Fruit fly (Drosophila melanogaster): ENCODE data around the gene CG13059.

The CG13059 gene

DNA sequence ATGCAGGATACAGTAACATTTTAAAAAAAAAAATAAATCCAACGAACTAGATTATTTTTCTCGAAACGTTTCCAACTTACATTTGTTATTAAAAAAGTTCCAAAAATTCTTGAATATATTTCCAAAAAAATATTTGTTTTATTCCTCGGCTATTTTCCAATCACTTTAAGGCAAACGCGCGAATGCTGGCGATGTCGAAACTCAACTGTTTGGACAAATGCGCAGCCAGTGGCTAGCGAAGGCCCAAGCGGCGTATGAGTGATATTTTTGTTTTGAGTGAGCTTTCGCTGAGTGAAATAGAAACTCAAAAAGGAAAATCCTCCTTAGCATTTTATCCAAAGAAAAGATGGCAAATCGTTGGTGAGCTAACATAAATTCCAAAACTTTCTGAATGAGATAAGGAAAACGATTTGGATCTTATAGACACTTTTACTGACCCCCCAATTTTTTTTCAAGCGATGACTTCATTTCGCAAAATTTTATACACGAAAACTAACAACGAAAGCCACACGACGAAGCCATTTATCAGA is 35.8 kb downstream of the CG13059 start, which contains the start of gene ringer:
Gene ringer, minus strand, starts transcription at position 210 of the 530 bp plus-strand sequence.
- TF ChIP-seq CG5204 (GFP tag; optimal IDR thresholded peaks at IDR 0.05) = no peak
- TF ChIP-seq CG12768 (GFP tag; optimal IDR thresholded peaks at IDR 0.05) = no peak
- peak; percentile 43 for TF ChIP-seq CG33017 (tag; optimal IDR thresholded peaks at IDR 0.05)
- TF ChIP-seq Hr96 (GFP tag; optimal IDR thresholded peaks at IDR 0.05) = no peak
- no peak for TF ChIP-seq CG14711 (tag; optimal IDR thresholded peaks at IDR 0.05)
- TF ChIP-seq CG11617 (GFP tag; optimal IDR thresholded peaks at IDR 0.05) = no peak

DNA sequence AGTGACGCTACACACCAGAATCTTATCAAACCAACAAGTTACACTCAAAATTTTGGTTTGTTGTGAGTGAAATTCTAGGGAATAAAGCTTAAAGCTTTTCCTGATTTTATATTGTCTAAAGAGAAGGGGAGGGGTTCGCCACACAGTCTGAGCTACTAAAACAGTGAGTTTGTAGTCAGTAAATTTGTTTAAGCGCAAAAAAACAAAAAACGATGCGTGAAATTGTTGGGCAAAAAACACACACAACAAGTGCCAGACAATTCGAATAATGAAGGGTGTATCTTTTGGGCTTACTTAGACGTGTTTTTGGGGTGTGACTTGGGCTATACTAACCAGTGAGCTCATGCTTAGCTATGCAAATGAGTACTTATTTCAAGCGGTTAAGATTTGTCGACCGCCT is 36.3 kb downstream of the CG13059 start:
- TF ChIP-seq CG12768 (GFP tag; optimal IDR thresholded peaks at IDR 0.05) (peak; percentile 39), kay (GFP tag; ENCODE audit: borderline replicate concordance) (peak; percentile 92), CG7101 (tag; optimal IDR thresholded peaks at IDR 0.05) (no peak)

DNA sequence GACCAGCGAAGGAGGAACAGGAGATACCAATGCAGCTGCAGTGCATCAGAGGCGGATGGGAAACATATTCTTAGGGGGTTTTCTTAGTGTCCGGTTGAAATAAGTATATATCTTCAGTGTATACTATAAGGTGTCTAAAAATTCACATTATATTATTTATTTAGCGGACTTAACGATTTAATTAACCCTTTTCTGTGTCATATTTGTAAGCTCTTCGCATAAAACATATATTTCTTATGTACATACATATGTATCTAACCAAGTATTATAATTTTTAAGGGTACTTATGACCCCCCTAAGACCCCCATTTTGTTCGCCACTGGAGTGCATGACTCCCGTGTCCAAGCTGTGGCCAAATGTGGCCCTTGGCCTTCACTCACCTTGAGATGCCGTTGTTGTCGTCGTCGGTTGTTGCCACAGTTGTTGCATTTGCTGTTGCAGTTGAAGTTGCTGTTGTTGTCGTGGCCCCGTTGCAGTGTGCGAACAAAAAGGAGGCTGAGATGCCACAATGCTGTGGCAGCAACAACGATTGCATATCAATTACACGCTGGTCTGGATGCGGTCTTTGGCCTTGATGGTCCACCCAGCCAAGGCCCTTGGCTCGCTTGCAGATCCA is 37.8 kb downstream of the CG13059 start:
- TF ChIP-seq bab1 (GFP tag; optimal IDR thresholded peaks at IDR 0.05) (no peak), Clk (GFP tag; optimal IDR thresholded peaks at IDR 0.05) (no peak), ovo (GFP tag; optimal IDR thresholded peaks at IDR 0.05) (no peak), Hr96 (GFP tag; optimal IDR thresholded peaks at IDR 0.05) (no peak), CG7045 (GFP tag; optimal IDR thresholded peaks at IDR 0.05) (no peak), CG33017 (tag; optimal IDR thresholded peaks at IDR 0.05) (no peak), CG12768 (GFP tag; optimal IDR thresholded peaks at IDR 0.05) (no peak), CG14711 (tag; optimal IDR thresholded peaks at IDR 0.05) (no peak), pad (GFP tag; optimal IDR thresholded peaks at IDR 0.05) (no peak), cnc (optimal IDR thresholded peaks at IDR 0.05) (no peak), Mnt (GFP tag; optimal IDR thresholded peaks at IDR 0.05) (no peak)

DNA sequence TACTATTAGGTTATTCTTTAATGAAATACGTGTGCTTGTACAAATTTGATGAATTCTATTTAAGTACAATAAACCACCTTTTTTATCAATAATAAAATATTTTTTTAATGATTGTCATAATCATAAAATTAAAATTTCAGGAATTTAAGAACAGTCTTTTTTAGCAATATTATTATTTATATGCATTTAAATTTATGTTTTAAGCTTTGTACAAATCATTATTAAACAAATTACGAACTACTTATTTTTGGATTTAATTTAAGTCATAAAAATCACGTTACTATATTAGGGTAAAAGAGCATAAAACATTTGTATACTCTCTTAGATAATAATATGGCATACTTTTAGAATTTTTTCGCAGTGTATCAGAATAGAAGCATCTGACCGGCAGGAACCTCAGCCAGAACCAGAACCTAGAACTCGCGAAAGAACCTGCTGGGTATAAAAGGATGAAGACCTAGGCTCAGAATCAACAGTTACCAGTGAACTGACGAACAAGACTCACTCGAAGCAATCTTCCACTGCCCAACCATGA is 38.7 kb downstream of the CG13059 start, which contains the start of gene Cpr72Ea:
Gene Cpr72Ea, plus strand, starts transcription at position 485 of the 535 bp plus-strand sequence.
- TF ChIP-seq Clk (GFP tag; optimal IDR thresholded peaks at IDR 0.05) (no peak), CG1620 (GFP tag; optimal IDR thresholded peaks at IDR 0.05) (no peak), cic (GFP tag; optimal IDR thresholded peaks at IDR 0.05) (no peak), bab1 (GFP tag; optimal IDR thresholded peaks at IDR 0.05) (no peak), CG33017 (tag; optimal IDR thresholded peaks at IDR 0.05) (no peak), pad (GFP tag; optimal IDR thresholded peaks at IDR 0.05) (no peak), Hr96 (GFP tag; optimal IDR thresholded peaks at IDR 0.05) (no peak), Mnt (GFP tag; optimal IDR thresholded peaks at IDR 0.05) (no peak), CG5204 (GFP tag; optimal IDR thresholded peaks at IDR 0.05) (no peak), CG11617 (GFP tag; optimal IDR thresholded peaks at IDR 0.05) (no peak), ovo (GFP tag; optimal IDR thresholded peaks at IDR 0.05) (no peak), Crg-1 (GFP tag; optimal IDR thresholded peaks at IDR 0.05) (no peak), toe (GFP tag; optimal IDR thresholded peaks at IDR 0.05) (no peak), CG14711 (tag; optimal IDR thresholded peaks at IDR 0.05) (no peak), kay (GFP tag; ENCODE audit: borderline replicate concordance) (no peak), CG7045 (GFP tag; optimal IDR thresholded peaks at IDR 0.05) (no peak), CG7101 (tag; optimal IDR thresholded peaks at IDR 0.05) (no peak), cnc (optimal IDR thresholded peaks at IDR 0.05) (no peak), CG12768 (GFP tag; optimal IDR thresholded peaks at IDR 0.05) (no peak), tj (GFP tag; optimal IDR thresholded peaks at IDR 0.05) (no peak)

DNA sequence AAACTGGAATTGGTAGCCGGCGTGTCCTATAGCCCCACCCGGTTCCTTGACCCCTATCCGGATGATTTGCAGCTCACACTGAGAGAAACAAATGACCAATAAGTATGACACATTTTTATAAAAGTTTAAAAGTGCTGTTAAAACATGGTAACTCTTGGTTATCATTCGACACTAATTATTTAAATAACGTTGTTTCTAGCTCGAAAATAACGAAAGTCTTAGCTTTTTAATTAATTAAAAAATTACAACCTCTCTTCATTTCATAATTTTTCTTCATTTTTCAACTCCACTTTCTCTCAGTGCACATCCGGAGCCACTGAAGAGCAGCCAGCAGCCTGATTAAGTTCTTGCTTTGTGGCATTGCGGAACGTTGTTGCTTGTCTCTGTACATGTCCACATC is 40.7 kb downstream of the CG13059 start:
- TF ChIP-seq tj (GFP tag; optimal IDR thresholded peaks at IDR 0.05) (no peak), CG11617 (GFP tag; optimal IDR thresholded peaks at IDR 0.05) (no peak), CG14711 (tag; optimal IDR thresholded peaks at IDR 0.05) (no peak), CG33017 (tag; optimal IDR thresholded peaks at IDR 0.05) (no peak), Mnt (GFP tag; optimal IDR thresholded peaks at IDR 0.05) (no peak), ovo (GFP tag; optimal IDR thresholded peaks at IDR 0.05) (no peak), cic (GFP tag; optimal IDR thresholded peaks at IDR 0.05) (no peak), CG12768 (GFP tag; optimal IDR thresholded peaks at IDR 0.05) (no peak), kay (GFP tag; ENCODE audit: borderline replicate concordance) (no peak), CG7045 (GFP tag; optimal IDR thresholded peaks at IDR 0.05) (no peak), Crg-1 (GFP tag; optimal IDR thresholded peaks at IDR 0.05) (no peak), pad (GFP tag; optimal IDR thresholded peaks at IDR 0.05) (no peak), Clk (GFP tag; optimal IDR thresholded peaks at IDR 0.05) (no peak), CG5204 (GFP tag; optimal IDR thresholded peaks at IDR 0.05) (no peak), CG7101 (tag; optimal IDR thresholded peaks at IDR 0.05) (no peak), Hr96 (GFP tag; optimal IDR thresholded peaks at IDR 0.05) (no peak)

DNA sequence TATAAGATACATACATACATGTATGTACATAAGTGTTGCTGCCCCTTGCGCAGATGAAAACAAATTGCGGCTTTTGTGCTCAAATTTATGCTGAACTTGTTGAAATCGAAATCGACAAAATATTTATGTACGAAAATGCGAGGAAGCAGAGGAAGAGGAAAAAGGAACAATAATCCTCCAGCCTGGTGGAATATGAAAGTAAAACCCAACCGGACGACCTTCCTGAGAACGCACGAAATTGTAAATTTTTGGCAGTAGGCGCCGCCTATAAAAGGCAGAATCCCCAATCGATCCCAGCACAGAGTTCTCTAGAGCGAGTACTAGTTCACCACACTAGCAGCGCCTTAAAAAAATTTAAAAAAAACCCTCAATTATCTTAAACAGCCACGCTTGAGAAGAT is 41.1 kb downstream of the CG13059 start, which contains the start of gene Cpr72Eb:
Gene Cpr72Eb, plus strand, starts transcription at position 301 of the 400 bp plus-strand sequence.
- TF ChIP-seq kay (GFP tag; ENCODE audit: borderline replicate concordance) = no peak
- no peak for TF ChIP-seq CG7101 (tag; optimal IDR thresholded peaks at IDR 0.05)
- TF ChIP-seq CG7045 (GFP tag; optimal IDR thresholded peaks at IDR 0.05) = no peak
- no peak for TF ChIP-seq ovo (GFP tag; optimal IDR thresholded peaks at IDR 0.05)
- no peak for TF ChIP-seq Clk (GFP tag; optimal IDR thresholded peaks at IDR 0.05)
- no peak for TF ChIP-seq CG1620 (GFP tag; optimal IDR thresholded peaks at IDR 0.05)
- TF ChIP-seq CG12768 (GFP tag; optimal IDR thresholded peaks at IDR 0.05) = no peak
- TF ChIP-seq tj (GFP tag; optimal IDR thresholded peaks at IDR 0.05) = no peak
- no peak for TF ChIP-seq Mnt (GFP tag; optimal IDR thresholded peaks at IDR 0.05)
- TF ChIP-seq Hr96 (GFP tag; optimal IDR thresholded peaks at IDR 0.05) = no peak
- TF ChIP-seq CG5204 (GFP tag; optimal IDR thresholded peaks at IDR 0.05) = no peak
- TF ChIP-seq CG11617 (GFP tag; optimal IDR thresholded peaks at IDR 0.05) = no peak
- TF ChIP-seq CG33017 (tag; optimal IDR thresholded peaks at IDR 0.05) = no peak
- no peak for TF ChIP-seq toe (GFP tag; optimal IDR thresholded peaks at IDR 0.05)
- TF ChIP-seq cnc (optimal IDR thresholded peaks at IDR 0.05) = no peak
- TF ChIP-seq Crg-1 (GFP tag; optimal IDR thresholded peaks at IDR 0.05) = no peak
- TF ChIP-seq pad (GFP tag; optimal IDR thresholded peaks at IDR 0.05) = no peak
- no peak for TF ChIP-seq bab1 (GFP tag; optimal IDR thresholded peaks at IDR 0.05)
- TF ChIP-seq cic (GFP tag; optimal IDR thresholded peaks at IDR 0.05) = no peak
- TF ChIP-seq CG14711 (tag; optimal IDR thresholded peaks at IDR 0.05) = no peak
